Worm (Caenorhabditis elegans): ENCODE results near the gene C01G12.3.
A peak's percentile ranks its signal among the peaks of the same experiment; 100 is the strongest.
"Not testable (repeated sequence)": the region's sequence is repeated elsewhere in the genome, so short reads cannot be mapped to it uniquely, and the experiment has no call there.

C01G12.3 gene

DNA sequence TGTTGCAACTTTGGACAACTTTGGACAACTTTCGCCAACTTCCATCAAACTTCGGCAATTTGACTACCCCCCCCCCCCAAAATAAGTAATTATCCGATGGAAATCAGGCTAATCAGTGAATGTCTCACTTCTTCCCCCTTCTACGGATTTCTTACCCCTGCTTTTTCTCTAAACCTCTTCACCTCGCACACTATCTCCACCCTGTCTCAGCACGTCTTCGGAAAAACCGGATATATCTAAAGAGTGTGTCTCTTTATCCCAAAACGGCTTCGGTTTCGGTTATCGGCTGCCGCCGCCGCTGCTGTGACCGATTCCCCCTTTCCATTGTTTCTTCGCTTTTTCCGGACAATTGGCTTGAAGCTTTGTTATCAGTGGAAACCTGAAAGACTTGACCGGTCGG, 14.3 kb downstream of the C01G12.3 start:
- TF ChIP-seq aha-1 (tag) (peak; percentile 68), zfp-2 (tag; optimal IDR thresholded peaks at IDR 0.05) (no peak), nhr-42 (GFP tag; IDR thresholded peaks at IDR 0.05) (no peak), nhr-10 (tag; optimal IDR thresholded peaks at IDR 0.05) (no peak), madf-9 (GFP tag; conservative IDR thresholded peaks at IDR 0.05) (no peak), attf-4 (tag; optimal IDR thresholded peaks at IDR 0.05) (no peak), lin-15B (tag; optimal IDR thresholded peaks at IDR 0.05) (no peak), mdl-1 (tag; optimal IDR thresholded peaks at IDR 0.05) (no peak)

DNA sequence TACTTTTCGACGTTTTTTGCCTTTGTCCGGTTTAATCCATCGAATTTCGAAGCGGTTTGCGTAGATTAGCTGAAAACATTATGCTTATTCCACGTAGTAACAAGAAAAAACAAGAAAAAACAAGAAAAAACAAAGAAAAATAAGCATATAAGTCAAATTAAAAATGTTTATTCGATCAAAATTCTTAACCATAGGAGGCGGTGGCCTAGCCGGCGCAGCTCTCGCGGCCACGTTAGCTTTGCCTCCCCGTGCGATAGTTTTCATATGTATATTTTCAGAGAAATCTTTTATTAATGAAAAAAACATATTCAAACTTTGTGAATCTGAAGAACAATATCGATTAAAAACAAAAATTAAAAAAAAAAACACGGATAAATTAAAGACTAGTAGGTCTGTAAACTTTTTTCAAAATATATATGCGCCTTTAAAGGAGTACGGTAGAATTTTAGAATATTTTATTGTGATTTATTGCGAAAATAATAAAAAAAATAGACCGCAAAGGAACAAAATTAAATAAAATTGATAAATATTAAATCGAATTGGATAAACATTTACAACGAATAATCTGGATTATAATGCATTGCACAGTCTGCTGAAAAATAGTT, 18.2 kb downstream of the C01G12.3 start:
- TF ChIP-seq unc-130 (GFP tag; optimal IDR thresholded peaks at IDR 0.05) (peak; percentile 12), madf-5 (GFP tag; IDR thresholded peaks at IDR 0.05) (peak in 1 of 2 experiments; percentile 43; a peak in 1 of 4 replicates), lin-38 (GFP tag; IDR thresholded peaks at IDR 0.05) (peak; percentile 48), hif-1 (tag; optimal IDR thresholded peaks at IDR 0.05) (peak in 1 of 2 experiments; percentile 32), lsy-2 (tag; optimal IDR thresholded peaks at IDR 0.05) (peak; percentile 15 to 94), hmg-1.1 (GFP tag; IDR thresholded peaks at IDR 0.05) (0 out of 2 replicates have a peak, but pooled peaks have one; percentile 44), ZK337.2 (GFP tag; IDR thresholded peaks at IDR 0.05) (peak; percentile 69; the same call in 1 of the 2 replicates), mes-2 (tag; optimal IDR thresholded peaks at IDR 0.05; ENCODE audit: poor library complexity, severe bottlenecking) (peak; percentile 71), nhr-77 (tag; optimal IDR thresholded peaks at IDR 0.05) (peak; percentile 32)

DNA sequence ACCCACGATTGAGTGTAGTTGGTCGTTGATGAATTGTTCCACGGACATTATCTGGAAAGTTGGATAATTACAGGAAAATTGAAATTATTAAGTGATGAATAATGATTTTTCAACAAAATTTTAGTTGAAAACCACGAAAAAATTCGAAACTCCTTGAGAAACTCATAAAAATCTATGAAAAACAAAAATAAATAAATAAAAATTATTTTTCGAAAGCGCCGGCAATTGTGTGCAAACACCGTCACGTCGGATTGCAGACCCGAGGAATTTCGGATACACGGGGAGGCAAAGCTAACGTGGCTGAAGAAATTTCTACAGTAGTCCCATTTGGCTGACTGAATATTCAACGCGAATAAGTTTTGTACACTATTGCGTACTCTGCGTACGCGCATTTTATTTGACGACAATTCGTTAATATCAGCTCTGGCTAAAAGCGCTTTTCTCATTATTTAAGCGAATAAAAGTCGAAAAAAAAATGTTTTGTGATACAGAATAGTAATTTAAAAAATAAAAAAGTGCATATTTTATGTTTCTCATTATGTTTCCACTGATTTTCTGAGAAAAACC, 20.5 kb downstream of the C01G12.3 start, which contains the start of gene mog-4:
TSS of gene mog-4 (minus strand) at position 51 of the 567 bp plus-strand sequence.
- TF ChIP-seq tra-1 (GFP tag; IDR thresholded peaks at IDR 0.05) (peak; percentile 100), mxl-3 (GFP tag; optimal IDR thresholded peaks at IDR 0.05) (peak; percentile 94), hlh-30 (tag; optimal IDR thresholded peaks at IDR 0.05; ENCODE audit: insufficient read depth) (peak; percentile 71), zfp-2 (tag; optimal IDR thresholded peaks at IDR 0.05) (peak; percentile 87), T20F7.1 (GFP tag; optimal IDR thresholded peaks at IDR 0.05) (peak; percentile 95), rbr-2 (tag; optimal IDR thresholded peaks at IDR 0.05) (peak; percentile 98), ZK337.2 (GFP tag; IDR thresholded peaks at IDR 0.05) (peak; percentile 100), F37D6.2 (tag; optimal IDR thresholded peaks at IDR 0.05) (peak; percentile 92), mxl-2 (GFP tag; conservative IDR thresholded peaks at IDR 0.05) (peak; percentile 94), pha-4 (GFP tag; IDR thresholded peaks at IDR 0.05) (peak; percentile 99), lin-13 (GFP tag; optimal IDR thresholded peaks at IDR 0.05) (peak; percentile 62), lin-1 (GFP tag; IDR thresholded peaks at IDR 0.05) (peak; percentile 98), ZK546.5 (tag; optimal IDR thresholded peaks at IDR 0.05) (peak in 1 of 2 experiments; percentile 63), lin-15B (tag; optimal IDR thresholded peaks at IDR 0.05) (peak; percentile 59), T26A8.4 (GFP tag; IDR thresholded peaks at IDR 0.05) (peak; percentile 99), nhr-10 (tag; optimal IDR thresholded peaks at IDR 0.05) (peak; percentile 62), Y48G9A.11 (GFP tag; IDR thresholded peaks at IDR 0.05) (peak; percentile 98), spr-1 (tag; optimal IDR thresholded peaks at IDR 0.05) (peak; percentile 93), lin-38 (GFP tag; IDR thresholded peaks at IDR 0.05) (peak; percentile 98), jun-1 (tag; optimal IDR thresholded peaks at IDR 0.05) (peak; percentile 40), ceh-44 (GFP tag; IDR thresholded peaks at IDR 0.05) (peak; percentile 99), set-16 (GFP tag; IDR thresholded peaks at IDR 0.05) (peak; percentile 9; the same call in 1 of the 2 replicates), nhr-48 (tag; optimal IDR thresholded peaks at IDR 0.05) (peak; percentile 87), F49E8.2 (tag; optimal IDR thresholded peaks at IDR 0.05; ENCODE audit: borderline replicate concordance) (peak; percentile 84), hif-1 (tag; optimal IDR thresholded peaks at IDR 0.05) (peak; percentile 76 to 96), pqm-1 (tag; optimal IDR thresholded peaks at IDR 0.05) (peak; percentile 5), Y105C5A.15 (GFP tag; IDR thresholded peaks at IDR 0.05) (peak; percentile 89), snpc-4 (tag; optimal IDR thresholded peaks at IDR 0.05) (peak; percentile 32), fkh-10 (GFP tag; optimal IDR thresholded peaks at IDR 0.05) (peak; percentile 75), unc-130 (GFP tag; optimal IDR thresholded peaks at IDR 0.05) (peak; percentile 98), ctbp-1 (GFP tag; IDR thresholded peaks at IDR 0.05) (peak; percentile 99), spr-3 (GFP tag; optimal IDR thresholded peaks at IDR 0.05) (peak; percentile 84), lim-7 (GFP tag; IDR thresholded peaks at IDR 0.05) (peak; percentile 82), aha-1 (tag) (peak; percentile 84), ceh-20 (GFP tag; IDR thresholded peaks at IDR 0.05) (peak; percentile 100)
- TF ChIP-seq pha-4 (tag; optimal IDR thresholded peaks at IDR 0.05): not testable (repeated sequence)
